Worm (Caenorhabditis elegans) whole organism, L2 larva: Measurements from ENCODE around the gene ZK218.11.

Experiments
- C34F6.9 ChIP-seq: fragments of 150-350 bp; optimal IDR thresholded peaks from 2 replicates; lab custom pipeline; 2014; ENCODE audit warnings: missing biosample characterization, missing genetic modification characterization
- F13H6.1 ChIP-seq: sonication (generic microtip); optimal IDR thresholded peaks from 2 replicates; lab custom pipeline; 2016; ENCODE audit warnings: missing genetic modification characterization, missing compliant biosample characterization
- R02D3.7 ChIP-seq: fragments of 150-350 bp; optimal IDR thresholded peaks from 2 replicates; lab custom pipeline; 2014; ENCODE audit warnings: missing biosample characterization, missing genetic modification characterization
- Y55F3AM.14 ChIP-seq: fragments of 200-800 bp; sonication (Bioruptor generic); optimal IDR thresholded peaks from 2 replicates; lab custom pipeline; 2018; ENCODE audit warnings: mild to moderate bottlenecking, missing genetic modification characterization, missing compliant biosample characterization
- ZK546.5 ChIP-seq: sonication (generic microtip); optimal IDR thresholded peaks from 2 replicates; lab custom pipeline; 2017; ENCODE audit warnings: missing biosample characterization, missing genetic modification characterization
- alr-1 ChIP-seq: fragments of 150-350 bp; optimal IDR thresholded peaks from 2 replicates; lab custom pipeline; 2014; ENCODE audit warnings: missing biosample characterization, missing genetic modification characterization
- aly-2 ChIP-seq: fragments of 150-350 bp; optimal IDR thresholded peaks from 2 replicates; lab custom pipeline; 2014; ENCODE audit warnings: missing biosample characterization, missing genetic modification characterization
- blmp-1 ChIP-seq: sonication (generic microtip); optimal IDR thresholded peaks from 2 replicates; lab custom pipeline; 2017; ENCODE audit warnings: missing genetic modification characterization, mild to moderate bottlenecking, missing compliant biosample characterization, antibody characterized with exemption, moderate library complexity; ENCODE audit not compliant: insufficient read depth
- ceh-16 ChIP-seq: fragments of 150-350 bp; optimal IDR thresholded peaks from 2 replicates; lab custom pipeline; 2014; ENCODE audit warnings: missing biosample characterization, missing genetic modification characterization
- crh-2 ChIP-seq: sonication (generic microtip); optimal IDR thresholded peaks from 2 replicates; lab custom pipeline; 2017; ENCODE audit warnings: missing biosample characterization, missing genetic modification characterization
- egl-27 ChIP-seq: sonication (generic microtip); optimal IDR thresholded peaks from 3 replicates; lab custom pipeline; 2017; ENCODE audit warnings: missing biosample characterization, missing genetic modification reagents, missing genetic modification characterization
- elt-1 ChIP-seq: fragments of 150-350 bp; optimal IDR thresholded peaks from 2 replicates; lab custom pipeline; 2014; ENCODE audit warnings: missing biosample characterization, missing genetic modification characterization
- elt-3 ChIP-seq: sonication (generic microtip); optimal IDR thresholded peaks from 2 replicates; lab custom pipeline; 2017; ENCODE audit warnings: missing biosample characterization, missing genetic modification characterization
- fos-1 ChIP-seq: fragments of 150-350 bp; optimal IDR thresholded peaks from 2 replicates; lab custom pipeline; 2014; ENCODE audit warnings: missing biosample characterization, missing genetic modification characterization
- lin-11 ChIP-seq: fragments of 150-350 bp; sonication (generic microtip); optimal IDR thresholded peaks from 2 replicates; lab custom pipeline; 2014; ENCODE audit warnings: missing biosample characterization, missing genetic modification characterization, inconsistent platforms, mixed read lengths
- lin-39 ChIP-seq: fragments of 150-350 bp; optimal IDR thresholded peaks from 2 replicates; lab custom pipeline; 2014; ENCODE audit warnings: missing biosample characterization, missing genetic modification reagents, missing genetic modification characterization
- lsy-2 ChIP-seq, 2 experiments: fragments of 150-350 bp in 1 of 2; sonication (generic microtip) in 1 of 2; optimal IDR thresholded peaks; 2 replicates each; lab custom pipeline; 2014 to 2017; ENCODE audit warnings: missing biosample characterization in 2 of 2, missing genetic modification characterization in 2 of 2
- mab-5 ChIP-seq: fragments of 150-350 bp; optimal IDR thresholded peaks from 2 replicates; lab custom pipeline; 2014; ENCODE audit warnings: missing biosample characterization, missing genetic modification characterization
- mdl-1 ChIP-seq, 2 experiments: fragments of 150-350 bp in 1 of 2; sonication (generic microtip) in 1 of 2; optimal IDR thresholded peaks; 2 replicates each; lab custom pipeline; 2017; ENCODE audit warnings: missing biosample characterization in 2 of 2, missing genetic modification characterization in 2 of 2
- nhr-10 ChIP-seq: sonication (generic microtip); optimal IDR thresholded peaks from 2 replicates; lab custom pipeline; 2017; ENCODE audit warnings: missing biosample characterization, missing genetic modification characterization
- nhr-129 ChIP-seq: fragments of 150-350 bp; optimal IDR thresholded peaks from 2 replicates; lab custom pipeline; 2014; ENCODE audit warnings: missing biosample characterization, missing genetic modification characterization
- nhr-21 ChIP-seq: fragments of 150-350 bp; optimal IDR thresholded peaks from 2 replicates; lab custom pipeline; 2014; ENCODE audit warnings: missing biosample characterization, missing genetic modification characterization
- nhr-237 ChIP-seq: fragments of 150-350 bp; optimal IDR thresholded peaks from 2 replicates; lab custom pipeline; 2014; ENCODE audit warnings: missing biosample characterization, missing genetic modification characterization
- nhr-25 ChIP-seq: fragments of 150-350 bp; sonication (generic microtip); optimal IDR thresholded peaks from 3 replicates; lab custom pipeline; 2014; ENCODE audit warnings: missing biosample characterization, missing genetic modification characterization
- nhr-6 ChIP-seq: fragments of 150-350 bp; optimal IDR thresholded peaks from 2 replicates; lab custom pipeline; 2014; ENCODE audit warnings: missing biosample characterization, missing genetic modification characterization
- nhr-77 ChIP-seq: fragments of 150-350 bp; optimal IDR thresholded peaks from 2 replicates; lab custom pipeline; 2014; ENCODE audit warnings: missing biosample characterization, missing genetic modification characterization
- peb-1 ChIP-seq: fragments of 150-350 bp; optimal IDR thresholded peaks from 2 replicates; lab custom pipeline; 2014; ENCODE audit warnings: missing biosample characterization, missing genetic modification characterization
- sem-4 ChIP-seq: fragments of 150-350 bp; optimal IDR thresholded peaks from 2 replicates; lab custom pipeline; 2014; ENCODE audit warnings: missing biosample characterization, missing genetic modification reagents, missing genetic modification characterization
- skn-1 ChIP-seq: sonication (generic microtip); optimal IDR thresholded peaks from 2 replicates; lab custom pipeline; 2017; ENCODE audit warnings: missing biosample characterization, missing genetic modification characterization
- sma-3 ChIP-seq: sonication (generic microtip); optimal IDR thresholded peaks from 2 replicates; lab custom pipeline; 2016; ENCODE audit warnings: missing genetic modification reagents, missing genetic modification characterization, missing compliant biosample characterization
- sma-9 ChIP-seq, 2 experiments: fragments of 150-350 bp in 1 of 2; sonication (generic microtip) in 1 of 2; optimal IDR thresholded peaks; 2 replicates each; lab custom pipeline; 2014 to 2016; ENCODE audit warnings: missing genetic modification characterization in 2 of 2, mild to moderate bottlenecking in 1 of 2, missing biosample characterization in 1 of 2, missing compliant biosample characterization in 1 of 2, missing genetic modification reagents in 1 of 2, moderate library complexity in 1 of 2
- snpc-4 ChIP-seq: fragments of 150-350 bp; optimal IDR thresholded peaks from 2 replicates; lab custom pipeline; 2014; ENCODE audit warnings: missing biosample characterization, missing genetic modification characterization
- unc-39 ChIP-seq: fragments of 150-350 bp; optimal IDR thresholded peaks from 2 replicates; lab custom pipeline; 2014; ENCODE audit warnings: missing biosample characterization, missing genetic modification characterization
- unc-55 ChIP-seq: fragments of 150-350 bp; sonication (generic microtip); optimal IDR thresholded peaks from 3 replicates; lab custom pipeline; 2014; ENCODE audit warnings: missing biosample characterization, missing genetic modification reagents, missing genetic modification characterization
- ztf-11 ChIP-seq: sonication (generic microtip); optimal IDR thresholded peaks from 2 replicates; lab custom pipeline; 2017; ENCODE audit warnings: missing biosample characterization, missing genetic modification characterization

ZK218.11 gene

ce11 chrV:17105483-17105882, 2.7 kb downstream of the ZK218.11 start, which contains the start of gene ZK218.7:
TSS of gene ZK218.7 (plus strand) at chrV:17105783.
- no peak for TF ChIP-seq sem-4 (tag; lab: Kevin White, UChicago)
- TF ChIP-seq C34F6.9 = no peak
- no peak for TF ChIP-seq elt-3 (tag; lab: Kevin White, UChicago)
- no peak for TF ChIP-seq sma-9 (GFP tag; optimal IDR thresholded peaks at IDR 0.05; lab: Kevin White, UChicago)
- TF ChIP-seq sma-9 (tag; optimal IDR thresholded peaks at IDR 0.05; lab: Kevin White, UChicago) = no peak
- TF ChIP-seq crh-2 (tag; lab: Kevin White, UChicago) = no peak
- TF ChIP-seq R02D3.7 (tag; lab: Kevin White, UChicago) = no peak
- TF ChIP-seq sma-3 (GFP tag; lab: Kevin White, UChicago) = no peak
- no peak for TF ChIP-seq nhr-25
- TF ChIP-seq ztf-11 = no peak
- TF ChIP-seq fos-1 (tag; lab: Kevin White, UChicago) = no peak
- TF ChIP-seq blmp-1 (tag; lab: Kevin White, UChicago) = no peak
- TF ChIP-seq unc-55 (GFP tag; lab: Kevin White, UChicago) = no peak
- no peak for TF ChIP-seq nhr-10 (tag; lab: Kevin White, UChicago)
- no peak for TF ChIP-seq lsy-2 (tag; optimal IDR thresholded peaks at IDR 0.05; lab: Kevin White, UChicago)
- no peak for TF ChIP-seq egl-27 (tag; lab: Kevin White, UChicago)
- no peak for TF ChIP-seq ceh-16
- no peak for TF ChIP-seq alr-1 (tag; lab: Kevin White, UChicago)
- no peak for TF ChIP-seq lin-11 (tag; lab: Kevin White, UChicago)
- TF ChIP-seq nhr-129 (tag; lab: Kevin White, UChicago) = no peak

ce11 chrV:17104527-17104926, 3.7 kb downstream of the ZK218.11 start, which contains the start of gene nhr-248:
TSS of gene nhr-248 (minus strand) at chrV:17104627.
- TF ChIP-seq mdl-1 (tag; optimal IDR thresholded peaks at IDR 0.05; lab: Kevin White, UChicago) (no peak), unc-55 (GFP tag; lab: Kevin White, UChicago) (no peak), nhr-77 (tag; lab: Kevin White, UChicago) (no peak), ceh-16 (no peak), elt-1 (no peak), nhr-6 (tag; lab: Kevin White, UChicago) (no peak), aly-2 (tag; lab: Kevin White, UChicago) (no peak), F13H6.1 (tag; lab: Kevin White, UChicago) (no peak), peb-1 (no peak), ZK546.5 (tag; lab: Kevin White, UChicago) (no peak), nhr-21 (no peak), lin-39 (tag; lab: Kevin White, UChicago) (no peak), blmp-1 (tag; lab: Kevin White, UChicago) (no peak), alr-1 (tag; lab: Kevin White, UChicago) (no peak)
- TF ChIP-seq, all 48 proteins: peak for 0

DNA sequence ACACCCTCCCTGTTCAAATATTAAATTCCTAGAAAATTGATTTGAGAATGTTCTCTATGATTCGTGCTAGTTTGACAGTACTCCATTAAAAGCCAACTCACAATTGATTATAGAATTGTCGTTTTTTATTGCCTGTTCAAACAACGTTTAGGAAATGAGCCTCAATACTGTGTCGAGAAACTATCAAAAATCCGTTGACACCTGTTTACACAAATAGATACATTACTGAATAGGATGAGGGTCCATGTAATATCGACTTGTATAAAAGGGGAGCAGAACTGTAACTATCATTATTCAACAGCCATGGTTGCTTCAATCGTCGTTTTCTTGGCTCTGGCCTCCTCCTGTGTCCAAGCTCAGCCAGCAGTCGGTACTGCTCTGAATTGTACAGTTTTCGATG, 7.4 kb downstream of the ZK218.11 start, which contains the start of gene ZK218.5:
ZK218.5 (plus strand) TSS at position 301 of the 400 bp plus-strand sequence.
- TF ChIP-seq peb-1 (no peak), ZK546.5 (tag; lab: Kevin White, UChicago) (no peak), elt-3 (tag; lab: Kevin White, UChicago) (no peak), skn-1 (tag; lab: Kevin White, UChicago) (no peak), lin-11 (tag; lab: Kevin White, UChicago) (no peak), mab-5 (no peak), unc-55 (GFP tag; lab: Kevin White, UChicago) (no peak), sem-4 (tag; lab: Kevin White, UChicago) (no peak), Y55F3AM.14 (GFP tag; lab: Kevin White, UChicago) (no peak), unc-39 (no peak), nhr-77 (tag; lab: Kevin White, UChicago) (no peak), nhr-237 (no peak), ceh-16 (no peak)

- TF ChIP-seq snpc-4 (tag; lab: Kevin White, UChicago) = no peak
- no peak for TF ChIP-seq aly-2 (tag; lab: Kevin White, UChicago)
- TF ChIP-seq unc-39 = no peak
Observed at ce11 chrV:17098669-17099068, 9.5 kb downstream of the ZK218.11 start, which contains the start of the genes ZK218.3 and ZK218.4. TSS of gene ZK218.3 (minus strand) at chrV:17098769. TSS of gene ZK218.4 (plus strand) at chrV:17098854.
